2 fruit fly cellular contexts compared by ENCODE assay signal in genomic region chr3L:1168445-1168844, dm6.
A peak's percentile ranks its signal among the peaks of the same experiment; 100 is the strongest.
TF ChIP-seq lines count a peak whose summit lies in the region.

No protein-coding gene starts in this region.

- no peak for TF ChIP-seq CTCF in whole organism, embryonic (GFP tag; optimal IDR thresholded peaks at IDR 0.05; lab: Kevin White, UChicago)

TF ChIP-seq in whole organism, embryonic, 481 proteins besides CTCF, POLR2A, EP300 and RAD21:
- TF ChIP-seq zen (tag; optimal IDR thresholded peaks at IDR 0.05; lab: Kevin White, UChicago) (peak; percentile 11), Sox102F (GFP tag; optimal IDR thresholded peaks at IDR 0.05; lab: Kevin White, UChicago) (peak; percentile 6), wek (GFP tag; optimal IDR thresholded peaks at IDR 0.05; lab: Kevin White, UChicago) (no peak), CG6813 (GFP tag; optimal IDR thresholded peaks at IDR 0.05; lab: Kevin White, UChicago) (peak; percentile 4), slp2 (GFP tag; optimal IDR thresholded peaks at IDR 0.05; lab: Kevin White, UChicago) (no peak), CG7963 (GFP tag; IDR thresholded peaks at IDR 0.05; lab: Robert Waterston, UW; ENCODE audit: partially characterized antibody) (no peak), sens (GFP tag; lab: Kevin White, UChicago) (peak; percentile 66), ATbp (GFP tag; optimal IDR thresholded peaks at IDR 0.05; lab: Kevin White, UChicago) (peak; percentile 21), CG17568 (GFP tag; optimal IDR thresholded peaks at IDR 0.05; lab: Kevin White, UChicago) (peak; percentile 17), CG10543 (GFP tag; optimal IDR thresholded peaks at IDR 0.05; lab: Kevin White, UChicago) (peak; percentile 14), twi (tag; optimal IDR thresholded peaks at IDR 0.05; lab: Kevin White, UChicago) (peak; percentile 27), grau (tag; optimal IDR thresholded peaks at IDR 0.05; lab: Kevin White, UChicago) (no peak), kay (GFP tag; optimal IDR thresholded peaks at IDR 0.05; lab: Kevin White, UChicago) (no peak), CG33557 (GFP tag; optimal IDR thresholded peaks at IDR 0.05; lab: Kevin White, UChicago) (peak; percentile 17), Pdp1 (GFP tag; optimal IDR thresholded peaks at IDR 0.05; lab: Kevin White, UChicago) (peak in 1 of 2 experiments; percentile 36), gcm (GFP tag; optimal IDR thresholded peaks at IDR 0.05; lab: Kevin White, UChicago) (peak; percentile 4), CG15479 (GFP tag; optimal IDR thresholded peaks at IDR 0.05; lab: Kevin White, UChicago) (peak; percentile 13), Med (GFP tag; lab: Kevin White, UChicago) (peak; percentile 32), grn (GFP tag; optimal IDR thresholded peaks at IDR 0.05; lab: Kevin White, UChicago) (peak; percentile 18), Rx (GFP tag; IDR thresholded peaks at IDR 0.05; lab: Robert Waterston, UW) (no peak), CG3407 (GFP tag; optimal IDR thresholded peaks at IDR 0.05; lab: Kevin White, UChicago) (peak; percentile 28), CG11504 (tag; optimal IDR thresholded peaks at IDR 0.05; lab: Kevin White, UChicago) (peak; percentile 13), CG11723 (GFP tag; optimal IDR thresholded peaks at IDR 0.05; lab: Kevin White, UChicago) (no peak), gcm2 (GFP tag; optimal IDR thresholded peaks at IDR 0.05; lab: Kevin White, UChicago) (no peak), pros (GFP tag; optimal IDR thresholded peaks at IDR 0.05; lab: Kevin White, UChicago) (peak; percentile 17), CG2678 (tag; optimal IDR thresholded peaks at IDR 0.05; lab: Kevin White, UChicago) (peak; percentile 20)
TF ChIP-seq in whole organism, embryonic: peak in this region for 18.

TF ChIP-seq in whole organism, prepupa, 60 proteins besides CTCF, POLR2A, EP300 and RAD21:
- peak; percentile 52 for TF ChIP-seq fkh (GFP tag; optimal IDR thresholded peaks at IDR 0.05; lab: Kevin White, UChicago)
- TF ChIP-seq achi (GFP tag; optimal IDR thresholded peaks at IDR 0.05; lab: Kevin White, UChicago), result no peak
- peak; percentile 48 for TF ChIP-seq Eip78C (GFP tag; lab: Kevin White, UChicago)
- TF ChIP-seq dsx (GFP tag; optimal IDR thresholded peaks at IDR 0.05; lab: Kevin White, UChicago; ENCODE audit: poor library complexity, severe bottlenecking), result peak; percentile 64
- TF ChIP-seq svp (GFP tag; lab: Kevin White, UChicago), result peak; percentile 15

Comparison
In these comparisons a context has a peak if more than half of its experiments do, and no peak if none do; other contexts are left out.
1. Of the 7 proteins assayed by ChIP-seq in both whole organism, embryonic and whole organism, prepupa: peak only in whole organism, embryonic: Sox102F; only in whole organism, prepupa: none; in both: none; in neither: 6.